Fruit fly (Drosophila melanogaster) whole organism, embryonic: ENCODE measurements around the gene Grip84.

ENCODE experiments used
- CG10209 ChIP-seq: fragments of 200-800 bp; sonication (Bioruptor generic); optimal IDR thresholded peaks from 3 replicates; lab custom pipeline; 2017; ENCODE audit warnings: missing biosample characterization, mild to moderate bottlenecking, missing genetic modification characterization, missing genetic modification reagents
- CG10431 ChIP-seq: fragments of 200-800 bp; sonication (Bioruptor generic); optimal IDR thresholded peaks from 3 replicates; lab custom pipeline; 2018; ENCODE audit warnings: missing biosample characterization, mild to moderate bottlenecking, missing genetic modification characterization
- CG10543 ChIP-seq: fragments of 200-800 bp; sonication (Bioruptor generic); optimal IDR thresholded peaks from 3 replicates; lab custom pipeline; 2017; ENCODE audit warnings: missing biosample characterization, mild to moderate bottlenecking, missing genetic modification characterization, moderate library complexity
- CG10979 ChIP-seq: fragments of 200-800 bp; sonication (Bioruptor generic); optimal IDR thresholded peaks from 2 replicates; lab custom pipeline; 2018; ENCODE audit warnings: missing biosample characterization, mild to moderate bottlenecking, missing genetic modification characterization, moderate library complexity
- CG13296 ChIP-seq: fragments of 200-800 bp; sonication (Bioruptor generic); optimal IDR thresholded peaks from 3 replicates; lab custom pipeline; 2018; ENCODE audit warnings: missing biosample characterization, mild to moderate bottlenecking, missing genetic modification characterization
- CG15601 ChIP-seq: fragments of 200-800 bp; sonication (Bioruptor generic); optimal IDR thresholded peaks from 3 replicates; lab custom pipeline; 2019; ENCODE audit warnings: missing biosample characterization, mild to moderate bottlenecking, missing genetic modification characterization, moderate library complexity
- CG1603 ChIP-seq: fragments of 200-800 bp; sonication (Bioruptor generic); optimal IDR thresholded peaks from 2 replicates; lab custom pipeline; 2019; ENCODE audit warnings: missing biosample characterization, mild to moderate bottlenecking, missing genetic modification characterization, moderate library complexity
- CG17829 ChIP-seq: fragments of 200-800 bp; optimal IDR thresholded peaks from 2 replicates; lab custom pipeline; 2019; ENCODE audit warnings: missing biosample characterization, mild to moderate bottlenecking, missing genetic modification characterization, moderate library complexity
- CG18011 ChIP-seq: fragments of 200-800 bp; sonication (Bioruptor generic); optimal IDR thresholded peaks from 2 replicates; lab custom pipeline; 2017; ENCODE audit warnings: missing biosample characterization, missing genetic modification characterization, mild to moderate bottlenecking, moderate library complexity, missing genotype
- CG2199 ChIP-seq: fragments of 200-800 bp; sonication (Bioruptor generic); IDR thresholded peaks from 3 replicates; pipeline ENCODE4 v1.3.6; 2022; ENCODE audit warnings: missing biosample characterization, missing genetic modification characterization
- CG3281 ChIP-seq: fragments of 200-800 bp; sonication (Bioruptor generic); optimal IDR thresholded peaks from 3 replicates; lab custom pipeline; 2017; ENCODE audit warnings: missing biosample characterization, mild to moderate bottlenecking, missing genetic modification characterization
- CG34422 ChIP-seq: fragments of 200-800 bp; sonication (Bioruptor generic); IDR thresholded peaks from 3 replicates; pipeline ENCODE4 v1.3.6; 2022; ENCODE audit warnings: missing biosample characterization, missing genetic modification characterization
- CG3726 ChIP-seq: fragments of 200-800 bp; sonication (Bioruptor generic); IDR thresholded peaks from 3 replicates; pipeline ENCODE4, ENCODE4 v1.3.6; 2022; ENCODE audit warnings: missing biosample characterization, missing genetic modification characterization
- CG3838 ChIP-seq: fragments of 200-800 bp; sonication (Bioruptor generic); optimal IDR thresholded peaks from 3 replicates; lab custom pipeline; 2016; ENCODE audit warnings: missing biosample characterization, missing genetic modification characterization
- CG43689 ChIP-seq: fragments of 200-800 bp; sonication (Bioruptor generic); IDR thresholded peaks from 2 replicates; pipeline ENCODE4 v1.3.6; 2022; ENCODE audit warnings: missing biosample characterization, missing genetic modification characterization
- CG5953 ChIP-seq: fragments of 200-800 bp; sonication (Bioruptor generic); IDR thresholded peaks from 2 replicates; pipeline ENCODE4 v1.3.6; 2022; ENCODE audit warnings: missing biosample characterization, missing genetic modification characterization
- CG6272 ChIP-seq: fragments of 200-800 bp; sonication (Bioruptor generic); IDR thresholded peaks from 2 replicates; pipeline ENCODE4 v1.3.6; 2022; ENCODE audit warnings: missing biosample characterization, missing genetic modification characterization
- CG7839 ChIP-seq: fragments of 200-800 bp; sonication (Bioruptor generic); optimal IDR thresholded peaks from 3 replicates; lab custom pipeline; 2018; ENCODE audit warnings: missing biosample characterization, mild to moderate bottlenecking, missing genetic modification characterization, moderate library complexity
- CG7987 ChIP-seq: fragments of 200-800 bp; sonication (Bioruptor generic); optimal IDR thresholded peaks from 2 replicates; lab custom pipeline; 2018; ENCODE audit warnings: missing biosample characterization, mild to moderate bottlenecking, missing genetic modification characterization, moderate library complexity
- CG8765 ChIP-seq: fragments of 200-800 bp; sonication (Bioruptor generic); IDR thresholded peaks from 2 replicates; pipeline ENCODE4 v1.3.6; 2022; ENCODE audit warnings: missing biosample characterization, missing genetic modification characterization
- CoRest ChIP-seq: fragments of 200-800 bp; sonication (Bioruptor generic); optimal IDR thresholded peaks from 3 replicates; lab custom pipeline; 2018; ENCODE audit warnings: missing biosample characterization, mild to moderate bottlenecking, missing genetic modification characterization, moderate library complexity
- Dip3 ChIP-seq: fragments of 200-800 bp; sonication (Bioruptor generic); optimal IDR thresholded peaks from 3 replicates; lab custom pipeline; 2016; ENCODE audit warnings: missing biosample characterization, missing genetic modification characterization
- Dp ChIP-seq: fragments of 200-800 bp; sonication (Bioruptor generic); optimal IDR thresholded peaks from 2 replicates; lab custom pipeline; 2018; ENCODE audit warnings: missing biosample characterization, mild to moderate bottlenecking, missing genetic modification characterization, moderate library complexity
- Eip74EF ChIP-seq, 2 experiments: fragments of 200-800 bp in 1 of 2; fragments of >200 bp in 1 of 2; sonication (Bioruptor generic) in 1 of 2; optimal IDR thresholded peaks; 2 replicates each; lab custom pipeline; 2017 to 2019; ENCODE audit warnings: missing biosample characterization in 2 of 2, missing genetic modification characterization in 2 of 2, mild to moderate bottlenecking in 1 of 2, moderate library complexity in 1 of 2
- HLHmδ ChIP-seq: fragments of 200-800 bp; sonication (Bioruptor generic); optimal IDR thresholded peaks from 2 replicates; lab custom pipeline; 2018; ENCODE audit warnings: missing biosample characterization, mild to moderate bottlenecking, missing genetic modification characterization, moderate library complexity
- Hr3 ChIP-seq: fragments of 200-800 bp; sonication (Bioruptor generic); optimal IDR thresholded peaks from 3 replicates; lab custom pipeline; 2016; ENCODE audit warnings: missing biosample characterization, missing genetic modification characterization
- Meics ChIP-seq: fragments of 200-800 bp; sonication (Bioruptor generic); optimal IDR thresholded peaks from 2 replicates; lab custom pipeline; 2017; ENCODE audit warnings: missing biosample characterization, mild to moderate bottlenecking, missing genetic modification characterization
- Neu2 ChIP-seq: fragments of 200-800 bp; sonication (Bioruptor generic); optimal IDR thresholded peaks from 3 replicates; lab custom pipeline; 2016; ENCODE audit warnings: missing biosample characterization, missing genetic modification characterization, borderline replicate concordance
- Ptx1 ChIP-seq: fragments of 200-800 bp; sonication (Bioruptor generic); IDR thresholded peaks from 2 replicates; pipeline ENCODE4 v1.3.6; 2022; ENCODE audit warnings: missing biosample characterization, missing genetic modification characterization
- al ChIP-seq: fragments of 200-800 bp; sonication (Bioruptor generic); IDR thresholded peaks from 2 replicates; pipeline ENCODE4 v1.3.6; 2022; ENCODE audit warnings: missing biosample characterization, missing genetic modification characterization
- bcd ChIP-seq: fragments of 200-800 bp; sonication (Bioruptor generic); optimal IDR thresholded peaks from 2 replicates; lab custom pipeline; 2017; ENCODE audit warnings: missing biosample characterization, mild to moderate bottlenecking, missing genetic modification characterization
- corto ChIP-seq: fragments of 200-800 bp; sonication (Bioruptor generic); optimal IDR thresholded peaks from 2 replicates; lab custom pipeline; 2016; ENCODE audit warnings: missing biosample characterization, mild to moderate bottlenecking, missing genetic modification characterization, moderate library complexity
- dm ChIP-seq: fragments of 200-800 bp; sonication (Bioruptor generic); optimal IDR thresholded peaks from 3 replicates; lab custom pipeline; 2016; ENCODE audit warnings: missing biosample characterization, missing genetic modification characterization
- ftz-f1 ChIP-seq: fragments of 200-800 bp; sonication (Bioruptor generic); optimal IDR thresholded peaks from 2 replicates; lab custom pipeline; 2016; ENCODE audit warnings: missing biosample characterization, missing genetic modification characterization
- grau ChIP-seq: fragments of 200-800 bp; optimal IDR thresholded peaks from 3 replicates; lab custom pipeline; 2019; ENCODE audit warnings: missing biosample characterization, mild to moderate bottlenecking, missing genetic modification characterization, moderate library complexity
- lmd ChIP-seq: fragments of 200-800 bp; sonication (Bioruptor generic); IDR thresholded peaks from 2 replicates; pipeline ENCODE4 v1.3.6; 2022; ENCODE audit warnings: missing biosample characterization, missing genetic modification characterization
- mld ChIP-seq: fragments of 200-800 bp; sonication (Bioruptor generic); IDR thresholded peaks from 3 replicates; pipeline ENCODE4 v1.3.6; 2022; ENCODE audit warnings: missing biosample characterization, missing genetic modification characterization; ENCODE audit not compliant: partially characterized antibody
- otp ChIP-seq: fragments of 200-800 bp; sonication (Bioruptor generic); IDR thresholded peaks from 3 replicates; pipeline ENCODE4, ENCODE4 v1.3.6; 2022; ENCODE audit warnings: missing biosample characterization, missing genetic modification characterization
- pum ChIP-seq: fragments of 200-800 bp; sonication (Bioruptor generic); optimal IDR thresholded peaks from 2 replicates; lab custom pipeline; 2016; ENCODE audit warnings: missing biosample characterization, missing genetic modification characterization
- row ChIP-seq: fragments of 200-800 bp; sonication (Bioruptor generic); IDR thresholded peaks from 3 replicates; pipeline ENCODE4 v1.3.6; 2022; ENCODE audit warnings: missing biosample characterization, missing genetic modification characterization
- scrt ChIP-seq: fragments of 200-800 bp; sonication (Bioruptor generic); optimal IDR thresholded peaks from 2 replicates; lab custom pipeline; 2018; ENCODE audit warnings: missing biosample characterization, mild to moderate bottlenecking, missing genetic modification characterization, moderate library complexity
- shn ChIP-seq: fragments of 200-800 bp; sonication (Bioruptor generic); optimal IDR thresholded peaks from 3 replicates; lab custom pipeline; 2016; ENCODE audit warnings: missing biosample characterization, missing genetic modification characterization
- sisA ChIP-seq: fragments of 200-800 bp; sonication (Bioruptor generic); IDR thresholded peaks from 2 replicates; pipeline ENCODE4 v1.3.6; 2022; ENCODE audit warnings: missing biosample characterization, missing genetic modification characterization
- sqz ChIP-seq: fragments of 200-800 bp; sonication (Bioruptor generic); optimal IDR thresholded peaks from 3 replicates; lab custom pipeline; 2018; ENCODE audit warnings: missing biosample characterization, mild to moderate bottlenecking, missing genetic modification characterization
- twi ChIP-seq: fragments of 200-800 bp; optimal IDR thresholded peaks from 2 replicates; lab custom pipeline; 2019; ENCODE audit warnings: missing biosample characterization, mild to moderate bottlenecking, missing genetic modification characterization, moderate library complexity
- unc-4 ChIP-seq: fragments of 200-800 bp; sonication (Bioruptor generic); IDR thresholded peaks from 2 replicates; pipeline ENCODE4 v1.3.6; 2022; ENCODE audit warnings: missing biosample characterization, missing genetic modification characterization; ENCODE audit not compliant: partially characterized antibody
- vnd ChIP-seq: fragments of 200-800 bp; sonication (Bioruptor generic); IDR thresholded peaks from 3 replicates; pipeline ENCODE4 v1.3.6; 2022; ENCODE audit warnings: missing biosample characterization, missing genetic modification characterization; ENCODE audit not compliant: partially characterized antibody
- wor ChIP-seq: fragments of 200-800 bp; sonication (Bioruptor generic); IDR thresholded peaks from 2 replicates; pipeline ENCODE4 v1.3.6; 2022; ENCODE audit warnings: missing biosample characterization, missing genetic modification characterization

The Grip84 gene

DNA sequence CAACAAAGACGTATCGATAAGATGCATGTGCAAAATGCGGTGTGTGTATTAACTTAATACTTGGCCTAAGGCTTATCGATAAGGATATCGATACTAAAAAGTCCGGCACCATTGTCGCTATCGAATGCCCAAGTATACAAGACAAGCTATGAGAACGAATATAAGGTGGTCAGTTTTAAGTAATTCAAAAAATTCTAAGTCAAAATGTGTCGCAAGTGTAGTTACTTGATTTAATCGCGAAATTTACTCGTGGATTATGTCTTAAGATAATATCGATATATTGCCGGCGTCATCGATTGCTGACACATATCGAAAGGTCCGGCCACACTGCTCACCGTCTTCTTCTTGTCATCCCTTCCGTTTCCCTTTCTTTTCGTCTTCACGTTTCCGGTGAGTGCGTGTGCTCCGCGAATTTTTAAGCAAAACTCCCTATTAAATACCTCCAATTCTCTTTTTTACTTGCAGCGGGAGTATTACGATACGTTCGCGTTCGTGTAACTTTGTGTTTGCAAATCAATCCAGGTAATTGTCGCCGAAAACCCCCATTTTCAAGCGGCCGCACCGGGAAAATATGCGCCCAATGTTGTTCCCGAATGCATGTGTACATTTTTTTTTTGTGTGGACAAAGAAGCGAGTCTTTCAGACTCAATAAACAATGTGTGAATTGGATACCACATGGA is 32.3 kb upstream of the Grip84 start, which contains the start of gene RpS10b (continued):
- TF ChIP-seq twi (tag; lab: Kevin White, UChicago) (peak; percentile 76), CG7987 (GFP tag; lab: Kevin White, UChicago) (peak; percentile 97), mld (peak; percentile 74; the same call in 2 of the 3 replicates), CG10543 (GFP tag; lab: Kevin White, UChicago) (peak; percentile 98), sisA (peak; percentile 55; the same call in 1 of the 2 replicates), Dip3 (GFP tag; lab: Kevin White, UChicago) (peak; percentile 76), CG5953 (GFP tag; lab: Robert Waterston, UW) (peak; percentile 74), CG34422 (peak; percentile 84), al (GFP tag; lab: Robert Waterston, UW) (peak; percentile 63), CG3726 (GFP tag; lab: Robert Waterston, UW) (peak; percentile 66; the same call in 2 of the 3 replicates), HLHmδ (GFP tag; lab: Kevin White, UChicago) (peak; percentile 98), Meics (GFP tag; lab: Kevin White, UChicago) (peak; percentile 96), wor (peak; percentile 50), pum (GFP tag; lab: Kevin White, UChicago) (peak; percentile 53), CG3838 (GFP tag; lab: Kevin White, UChicago) (peak; percentile 54), lmd (GFP tag; lab: Robert Waterston, UW) (peak; percentile 65), CG10979 (tag; lab: Kevin White, UChicago) (peak; percentile 77), CG2199 (GFP tag; lab: Robert Waterston, UW) (0 out of 3 replicates have a peak, but pooled peaks have one; percentile 51), CoRest (tag; lab: Kevin White, UChicago) (peak; percentile 77), ftz-f1 (GFP tag; lab: Kevin White, UChicago) (peak; percentile 56), Ptx1 (GFP tag; lab: Robert Waterston, UW) (peak; percentile 61), CG7839 (tag; lab: Kevin White, UChicago) (peak; percentile 83), CG10431 (peak; percentile 96), shn (GFP tag; lab: Kevin White, UChicago) (peak; percentile 90), scrt (GFP tag; lab: Kevin White, UChicago) (peak; percentile 88), Hr3 (GFP tag; lab: Kevin White, UChicago) (peak; percentile 63), Dp (GFP tag; lab: Kevin White, UChicago) (peak; percentile 48), CG13296 (peak; percentile 95), unc-4 (GFP tag; lab: Robert Waterston, UW) (peak; percentile 88), grau (tag; lab: Kevin White, UChicago) (peak; percentile 81), Neu2 (GFP tag; lab: Kevin White, UChicago) (peak; percentile 80), sqz (peak; percentile 94), CG18011 (GFP tag; lab: Kevin White, UChicago) (peak; percentile 84), CG8765 (GFP tag; lab: Robert Waterston, UW) (peak; percentile 29; the same call in 1 of the 2 replicates), Eip74EF (GFP tag; optimal IDR thresholded peaks at IDR 0.05; lab: Kevin White, UChicago) (peak in 1 of 2 experiments; percentile 87), CG17829 (tag; lab: Kevin White, UChicago) (peak; percentile 80), row (peak; percentile 55), CG1603 (tag; lab: Kevin White, UChicago) (peak; percentile 82), CG6272 (GFP tag; lab: Robert Waterston, UW) (peak; percentile 63; the same call in 1 of the 2 replicates), CG43689 (peak; percentile 78), corto (GFP tag; lab: Kevin White, UChicago) (no peak), CG15601 (tag; lab: Kevin White, UChicago) (peak; percentile 83), CG3281 (GFP tag; lab: Kevin White, UChicago) (peak; percentile 94), bcd (GFP tag; lab: Kevin White, UChicago) (peak; percentile 95), CG10209 (GFP tag; lab: Kevin White, UChicago) (peak; percentile 92), dm (peak; percentile 95), vnd (GFP tag; lab: Robert Waterston, UW) (peak; percentile 96), otp (GFP tag; lab: Robert Waterston, UW) (peak; percentile 87)
